Fruit fly (Drosophila melanogaster) whole organism, wandering third instar larva: ENCODE data around the gene Dlip1.

Source experiments
- CrebA ChIP-seq: fragments of 200-800 bp; sonication (Bioruptor generic); optimal IDR thresholded peaks from 2 replicates; lab custom pipeline; 2016; ENCODE audit warnings: missing biosample characterization, mild to moderate bottlenecking, missing genetic modification characterization, borderline replicate concordance
- Dif ChIP-seq: fragments of 200-275, 200-300 bp; sonication (Bioruptor generic); optimal IDR thresholded peaks from 2 replicates; lab custom pipeline; 2018; ENCODE audit warnings: missing biosample characterization, missing genetic modification characterization; ENCODE audit not compliant: partially characterized antibody
- Hr83 ChIP-seq: fragments of 200-300 bp; sonication (Bioruptor generic); optimal IDR thresholded peaks from 2 replicates; lab custom pipeline; 2016; ENCODE audit warnings: missing biosample characterization, mild to moderate bottlenecking, missing genetic modification characterization, moderate library complexity; ENCODE audit not compliant: poor library complexity, severe bottlenecking
- Sp1 ChIP-seq: fragments of 200-800 bp; sonication (Bioruptor generic); optimal IDR thresholded peaks from 3 replicates; lab custom pipeline; 2019; ENCODE audit warnings: missing biosample characterization, mild to moderate bottlenecking, missing genetic modification characterization, moderate library complexity
- br ChIP-seq: fragments of 200-800 bp; sonication (Bioruptor generic); optimal IDR thresholded peaks from 2 replicates; lab custom pipeline; 2016; ENCODE audit warnings: missing biosample characterization, missing genetic modification characterization
- brk ChIP-seq: fragments of 200-800 bp; sonication (Bioruptor generic); optimal IDR thresholded peaks from 2 replicates; lab custom pipeline; 2016; ENCODE audit warnings: missing biosample characterization, mild to moderate bottlenecking, missing genetic modification characterization
- dmrt93B ChIP-seq: fragments of 200-800 bp; sonication (Bioruptor generic); optimal IDR thresholded peaks from 2 replicates; lab custom pipeline; 2018; ENCODE audit warnings: missing biosample characterization, mild to moderate bottlenecking, missing genetic modification characterization
- ey ChIP-seq: fragments of 200-800 bp; sonication (Bioruptor generic); optimal IDR thresholded peaks from 2 replicates; lab custom pipeline; 2016; ENCODE audit warnings: missing biosample characterization, missing genetic modification characterization
- pan ChIP-seq: fragments of >200 bp; optimal IDR thresholded peaks from 2 replicates; lab custom pipeline; 2017
- psq ChIP-seq: fragments of 200-800 bp; sonication (Bioruptor generic); optimal IDR thresholded peaks from 3 replicates; lab custom pipeline; 2017; ENCODE audit warnings: missing biosample characterization, mild to moderate bottlenecking, missing genetic modification characterization, moderate library complexity
- tai ChIP-seq: sonication (Bioruptor generic); optimal IDR thresholded peaks from 2 replicates; lab custom pipeline; 2016; ENCODE audit warnings: missing biosample characterization, missing genetic modification characterization

dm6 chrX:9201080-9201479 is 42.7 kb downstream of the Dlip1 start:
- TF ChIP-seq br (GFP tag; lab: Kevin White, UChicago) = no peak
- TF ChIP-seq Hr83 (GFP tag; lab: Kevin White, UChicago) = no peak
- TF ChIP-seq Dif (GFP tag; lab: Kevin White, UChicago) = no peak
- no peak for TF ChIP-seq ey (GFP tag; lab: Kevin White, UChicago)
- no peak for TF ChIP-seq CrebA
- TF ChIP-seq dmrt93B (GFP tag; lab: Kevin White, UChicago) = no peak
- no peak for TF ChIP-seq psq
- no peak for TF ChIP-seq tai (GFP tag; lab: Kevin White, UChicago)
- no peak for TF ChIP-seq Sp1 (GFP tag; lab: Kevin White, UChicago)
- no peak for TF ChIP-seq pan (lab: Kevin White, UChicago)
- TF ChIP-seq brk (GFP tag; lab: Kevin White, UChicago) = no peak
